Worm (Caenorhabditis elegans): ENCODE results near the gene JC8.16.

DNA sequence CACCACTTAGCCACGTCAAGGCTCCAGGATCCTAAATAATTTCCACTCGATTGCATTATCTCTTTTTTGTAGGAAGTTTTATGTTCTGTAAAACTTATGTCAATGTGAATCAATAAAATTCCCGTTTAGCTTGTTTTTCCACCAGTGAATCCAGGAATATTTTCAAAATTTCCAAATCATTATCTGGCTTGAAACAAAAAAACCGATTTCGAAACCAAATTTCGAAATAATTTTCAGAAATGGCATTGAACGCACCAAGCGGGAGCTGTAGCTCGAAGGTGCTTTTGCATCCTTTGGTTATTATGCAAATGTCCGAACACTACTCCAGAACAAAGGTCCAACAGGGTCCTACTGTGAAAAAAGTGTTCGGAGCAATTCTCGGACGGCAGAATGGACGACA, 41.6 kb downstream of the JC8.16 start, which contains the start of gene csn-6:
- TF ChIP-seq nhr-77 (tag; optimal IDR thresholded peaks at IDR 0.05) (no peak), fkh-10 (GFP tag; optimal IDR thresholded peaks at IDR 0.05) (no peak), nhr-237 (tag; optimal IDR thresholded peaks at IDR 0.05) (no peak), ZK546.5 (tag; optimal IDR thresholded peaks at IDR 0.05) (no peak), unc-62 (GFP tag; optimal IDR thresholded peaks at IDR 0.05) (no peak), sea-2 (GFP tag; optimal IDR thresholded peaks at IDR 0.05) (no peak), ceh-9 (tag; optimal IDR thresholded peaks at IDR 0.05) (no peak)
